Worm (Caenorhabditis elegans) whole organism, early embryonic: Measurements from ENCODE around the gene K02E2.8.

ENCODE experiments used
- aly-1 ChIP-seq: sonication (generic microtip); optimal IDR thresholded peaks from 2 replicates; lab custom pipeline; 2016; ENCODE audit warnings: missing genetic modification characterization, missing compliant biosample characterization
- ama-1 ChIP-seq: fragments of 150-350 bp; optimal IDR thresholded peaks from 2 replicates; lab custom pipeline; 2014
- ceh-13 ChIP-seq: fragments of 200-800 bp; sonication (Bioruptor generic); optimal IDR thresholded peaks from 2 replicates; lab custom pipeline; 2018; ENCODE audit warnings: mild to moderate bottlenecking, missing genetic modification characterization, missing compliant biosample characterization
- ceh-36 ChIP-seq: sonication (generic microtip); optimal IDR thresholded peaks from 2 replicates; lab custom pipeline; 2016; ENCODE audit warnings: missing genetic modification characterization, inconsistent platforms, missing compliant biosample characterization
- flt-1 ChIP-seq: fragments of 200-800 bp; sonication (Bioruptor generic); IDR thresholded peaks from 2 replicates; pipeline ENCODE4 v1.3.6; 2022; ENCODE audit warnings: missing genetic modification characterization, missing compliant biosample characterization
- hmbx-1 ChIP-seq: sonication (generic microtip); optimal IDR thresholded peaks from 2 replicates; lab custom pipeline; 2016; ENCODE audit warnings: mild to moderate bottlenecking, missing genetic modification characterization, missing compliant biosample characterization
- hnd-1 ChIP-seq: sonication (generic microtip); optimal IDR thresholded peaks from 2 replicates; lab custom pipeline; 2016; ENCODE audit warnings: missing genetic modification characterization, missing compliant biosample characterization
- scrt-1 ChIP-seq: fragments of 200-800 bp; sonication (Bioruptor generic); IDR thresholded peaks from 2 replicates; pipeline ENCODE4 v1.3.6; 2022; ENCODE audit warnings: missing genetic modification characterization, missing compliant biosample characterization
- tbx-11 ChIP-seq: fragments of 200-800 bp; sonication (Bioruptor generic); IDR thresholded peaks from 2 replicates; pipeline ENCODE4 v1.3.6; 2022; ENCODE audit warnings: missing genetic modification characterization, missing compliant biosample characterization
- tbx-37 ChIP-seq: fragments of 200-800 bp; sonication (Bioruptor generic); conservative IDR thresholded peaks from 2 replicates; pipeline ENCODE4 v1.3.6; 2022; ENCODE audit warnings: missing genetic modification reagents, missing genetic modification characterization, missing compliant biosample characterization
- tra-4 ChIP-seq: sonication (generic microtip); optimal IDR thresholded peaks from 2 replicates; lab custom pipeline; 2017; ENCODE audit warnings: missing genetic modification characterization, missing compliant biosample characterization

ce11 chrV:20350382-20350781 is 16.4 kb downstream of the K02E2.8 start:
- no peak for TF ChIP-seq ama-1
- TF ChIP-seq tra-4 (tag; lab: Kevin White, UChicago): no peak
- TF ChIP-seq ceh-36 (tag; lab: Kevin White, UChicago): no peak
- no peak for TF ChIP-seq flt-1 (GFP tag; lab: Robert Waterston, UW)
- TF ChIP-seq tbx-37 (GFP tag; lab: Robert Waterston, UW): no peak
- no peak for TF ChIP-seq hnd-1 (tag; lab: Kevin White, UChicago)
- no peak for TF ChIP-seq scrt-1
- TF ChIP-seq tbx-11 (GFP tag; lab: Robert Waterston, UW): no peak
- TF ChIP-seq hmbx-1: no peak
- TF ChIP-seq aly-1: no peak
- no peak for TF ChIP-seq ceh-13 (GFP tag; lab: Kevin White, UChicago)
